Worm (Caenorhabditis elegans): ENCODE data around the gene icd-1.

DNA sequence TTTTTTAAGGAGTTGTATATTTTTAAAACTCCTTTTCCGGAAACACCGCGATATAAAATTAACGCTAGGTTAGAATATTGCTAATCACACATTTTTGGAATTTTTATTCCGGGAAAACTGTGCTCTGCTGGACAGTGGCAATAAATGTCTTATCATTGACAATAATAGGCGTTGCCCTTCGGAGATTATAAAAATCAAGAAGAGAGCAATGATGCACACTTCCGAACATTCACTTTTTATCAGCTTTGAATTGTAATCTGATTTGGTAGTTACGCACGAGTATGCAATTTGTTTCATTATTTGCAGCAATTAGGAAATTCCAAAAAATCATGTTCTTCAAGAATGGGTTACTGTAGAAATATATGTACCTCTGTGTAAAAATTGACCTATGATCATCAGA lies 27.7 kb upstream of the icd-1 start:
- TF ChIP-seq nhr-237 (tag; optimal IDR thresholded peaks at IDR 0.05) (no peak), nhr-84 (tag; optimal IDR thresholded peaks at IDR 0.05) (no peak), fos-1 (tag; optimal IDR thresholded peaks at IDR 0.05) (no peak), nhr-28 (tag; optimal IDR thresholded peaks at IDR 0.05) (no peak), nhr-11 (tag; optimal IDR thresholded peaks at IDR 0.05) (no peak), ztf-4 (tag; optimal IDR thresholded peaks at IDR 0.05) (no peak), mef-2 (tag; optimal IDR thresholded peaks at IDR 0.05) (no peak), lin-13 (GFP tag; optimal IDR thresholded peaks at IDR 0.05) (no peak), blmp-1 (tag; optimal IDR thresholded peaks at IDR 0.05) (no peak), hpl-2 (GFP tag; optimal IDR thresholded peaks at IDR 0.05) (no peak), pax-3 (tag; optimal IDR thresholded peaks at IDR 0.05) (no peak), aly-2 (tag; optimal IDR thresholded peaks at IDR 0.05) (no peak)

Measured in whole organism, L1 larva.